Worm (Caenorhabditis elegans) whole organism, early embryonic: Measurements from ENCODE around the gene tbc-7.

Experiments used
- B0310.2 ChIP-seq: sonication (generic microtip); optimal IDR thresholded peaks from 2 replicates; lab custom pipeline; 2016; ENCODE audit warnings: mild to moderate bottlenecking, missing genetic modification characterization, missing compliant biosample characterization
- F13C5.2 ChIP-seq: sonication (generic microtip); optimal IDR thresholded peaks from 2 replicates; lab custom pipeline; 2017; ENCODE audit warnings: mild to moderate bottlenecking, missing genetic modification characterization, inconsistent platforms, missing compliant biosample characterization
- ama-1 ChIP-seq: fragments of 150-350 bp; optimal IDR thresholded peaks from 2 replicates; lab custom pipeline; 2014
- ets-7 ChIP-seq: sonication (generic microtip); optimal IDR thresholded peaks from 2 replicates; lab custom pipeline; 2016; ENCODE audit warnings: missing genotype, missing genetic modification characterization, missing compliant biosample characterization
- flt-1 ChIP-seq: fragments of 200-800 bp; sonication (Bioruptor generic); IDR thresholded peaks from 2 replicates; pipeline ENCODE4 v1.3.6; 2022; ENCODE audit warnings: missing genetic modification characterization, missing compliant biosample characterization
- hmg-4 ChIP-seq: fragments of 200-800 bp; sonication (Bioruptor generic); optimal IDR thresholded peaks from 2 replicates; lab custom pipeline; 2018; ENCODE audit warnings: mild to moderate bottlenecking, missing genetic modification characterization, missing compliant biosample characterization
- scrt-1 ChIP-seq: fragments of 200-800 bp; sonication (Bioruptor generic); IDR thresholded peaks from 2 replicates; pipeline ENCODE4 v1.3.6; 2022; ENCODE audit warnings: missing genetic modification characterization, missing compliant biosample characterization

ce11 chrX:5151403-5151802 is 17.3 kb downstream of the tbc-7 start:
- no peak for TF ChIP-seq ets-7 (tag; lab: Kevin White, UChicago)
- TF ChIP-seq ama-1 (lab: Kevin White, UChicago), result no peak
- TF ChIP-seq B0310.2, result no peak
- TF ChIP-seq F13C5.2 (tag; lab: Kevin White, UChicago), result no peak
- TF ChIP-seq hmg-4, result no peak
- no peak for TF ChIP-seq flt-1 (GFP tag; lab: Robert Waterston, UW)
- TF ChIP-seq scrt-1 (GFP tag; lab: Robert Waterston, UW), result no peak
